Worm (Caenorhabditis elegans): ENCODE measurements around the gene ZK1320.11.

- TF ChIP-seq W03F9.2 (tag; optimal IDR thresholded peaks at IDR 0.05) (no peak), him-1 (tag; optimal IDR thresholded peaks at IDR 0.05) (no peak)
Measured at ce11 chrII:9704746-9705145, 37.3 kb downstream of the ZK1320.11 start, which contains the start of gene Y53C12A.10.
